Fruit fly (Drosophila melanogaster): Measurements from ENCODE around the gene CG13308.
A peak's percentile ranks its signal among the peaks of the same experiment; 100 is the strongest.

CG13308 gene

dm6 chr3L:8834486-8834885, 26.1 kb downstream of the CG13308 start:
- TF ChIP-seq lz (GFP tag; optimal IDR thresholded peaks at IDR 0.05): peak; percentile 6
- no peak for TF ChIP-seq CG4318 (GFP tag; optimal IDR thresholded peaks at IDR 0.05)
- no peak for TF ChIP-seq CG8119 (GFP tag; IDR thresholded peaks at IDR 0.05)
- no peak for TF ChIP-seq Sox14 (GFP tag; optimal IDR thresholded peaks at IDR 0.05)
- no peak for TF ChIP-seq CG15336 (GFP tag; IDR thresholded peaks at IDR 0.05)
- 0 out of 3 replicates have a peak, but pooled peaks have one; percentile 11 for TF ChIP-seq eg (GFP tag; IDR thresholded peaks at IDR 0.05)
- TF ChIP-seq CG31627 (GFP tag; optimal IDR thresholded peaks at IDR 0.05): no peak
- no peak for TF ChIP-seq CG11294 (GFP tag; IDR thresholded peaks at IDR 0.05)
- TF ChIP-seq Eip78C (GFP tag): peak; percentile 69
- peak; percentile 87 for TF ChIP-seq fkh (GFP tag; optimal IDR thresholded peaks at IDR 0.05)
- TF ChIP-seq esn (GFP tag; optimal IDR thresholded peaks at IDR 0.05): peak; percentile 11
- no peak for TF ChIP-seq CG8319 (GFP tag; optimal IDR thresholded peaks at IDR 0.05)
- no peak for TF ChIP-seq Hr4 (GFP tag; optimal IDR thresholded peaks at IDR 0.05)
- no peak for TF ChIP-seq CG11762 (GFP tag; optimal IDR thresholded peaks at IDR 0.05; ENCODE audit: insufficient read depth)
- no peak for TF ChIP-seq dsx (GFP tag; optimal IDR thresholded peaks at IDR 0.05; ENCODE audit: poor library complexity, severe bottlenecking)
- TF ChIP-seq topi (GFP tag; optimal IDR thresholded peaks at IDR 0.05): peak; percentile 23
- no peak for TF ChIP-seq Blimp-1 (GFP tag; optimal IDR thresholded peaks at IDR 0.05)
- TF ChIP-seq CG8632 (GFP tag; optimal IDR thresholded peaks at IDR 0.05): no peak
- no peak for TF ChIP-seq acj6 (GFP tag; optimal IDR thresholded peaks at IDR 0.05)
- no peak for TF ChIP-seq Ets96B (tag; optimal IDR thresholded peaks at IDR 0.05)
- TF ChIP-seq Sox102F (GFP tag; optimal IDR thresholded peaks at IDR 0.05): peak; percentile 3
- peak; percentile 14 for TF ChIP-seq vri (GFP tag; optimal IDR thresholded peaks at IDR 0.05)
- TF ChIP-seq CG11902 (GFP tag; optimal IDR thresholded peaks at IDR 0.05): no peak
- no peak for TF ChIP-seq achi (GFP tag; optimal IDR thresholded peaks at IDR 0.05)

- TF ChIP-seq CG8632 (GFP tag; optimal IDR thresholded peaks at IDR 0.05) (peak; percentile 8), Eip78C (GFP tag) (peak; percentile 67), fd59A (GFP tag; optimal IDR thresholded peaks at IDR 0.05) (no peak), dsx (GFP tag; optimal IDR thresholded peaks at IDR 0.05; ENCODE audit: poor library complexity, severe bottlenecking) (peak; percentile 76), acj6 (GFP tag; optimal IDR thresholded peaks at IDR 0.05) (no peak), eg (GFP tag; IDR thresholded peaks at IDR 0.05) (0 out of 3 replicates have a peak, but pooled peaks have one; percentile 8), fkh (GFP tag; optimal IDR thresholded peaks at IDR 0.05) (peak; percentile 76), CG34406 (GFP tag; optimal IDR thresholded peaks at IDR 0.05) (peak; percentile 0), CG6163 (GFP tag; IDR thresholded peaks at IDR 0.05) (0 out of 3 replicates have a peak, but pooled peaks have one; percentile 13), salr (GFP tag; optimal IDR thresholded peaks at IDR 0.05) (peak in 1 of 2 experiments; percentile 14)
Observed at dm6 chr3L:8834886-8835285, 26.5 kb downstream of the CG13308 start.

dm6 chr3L:8835441-8835840, 27.1 kb downstream of the CG13308 start:
- no peak for TF ChIP-seq Eip93F (GFP tag; optimal IDR thresholded peaks at IDR 0.05)
- no peak for TF ChIP-seq spab (GFP tag; optimal IDR thresholded peaks at IDR 0.05)
- no peak for TF ChIP-seq CG31627 (GFP tag; optimal IDR thresholded peaks at IDR 0.05)
- no peak for TF ChIP-seq CG8632 (GFP tag; optimal IDR thresholded peaks at IDR 0.05)
- no peak for TF ChIP-seq Sox15 (GFP tag; optimal IDR thresholded peaks at IDR 0.05)
- no peak for TF ChIP-seq dsx (GFP tag; optimal IDR thresholded peaks at IDR 0.05; ENCODE audit: poor library complexity, severe bottlenecking)
- no peak for TF ChIP-seq Eip75B (GFP tag; optimal IDR thresholded peaks at IDR 0.05)
- no peak for TF ChIP-seq OdsH (GFP tag; optimal IDR thresholded peaks at IDR 0.05)
- TF ChIP-seq eg (GFP tag; IDR thresholded peaks at IDR 0.05): no peak
- TF ChIP-seq Hr39 (GFP tag; optimal IDR thresholded peaks at IDR 0.05): no peak
- TF ChIP-seq svp (GFP tag): no peak
- no peak for TF ChIP-seq fkh (GFP tag; optimal IDR thresholded peaks at IDR 0.05)
- no peak for TF ChIP-seq vri (GFP tag; optimal IDR thresholded peaks at IDR 0.05)
- TF ChIP-seq lz (GFP tag; optimal IDR thresholded peaks at IDR 0.05): no peak

dm6 chr3L:8836162-8836561, 27.8 kb downstream of the CG13308 start, which contains the start of gene CG32026:
Gene CG32026 (plus strand): TSS chr3L:8836462.
- no peak for TF ChIP-seq Hr4 (GFP tag; optimal IDR thresholded peaks at IDR 0.05)
- TF ChIP-seq lz (GFP tag; optimal IDR thresholded peaks at IDR 0.05): no peak
- TF ChIP-seq CG31627 (GFP tag; optimal IDR thresholded peaks at IDR 0.05): no peak
